Fruit fly (Drosophila melanogaster): Measurements from ENCODE around the gene CG15576.

dm6 chrX:4268401-4268800 is 15.8 kb upstream of the CG15576 start, which contains the start of gene CG15572:
- TF ChIP-seq CG10348 (GFP tag; IDR thresholded peaks at IDR 0.05) (no peak), CG34367 (tag; optimal IDR thresholded peaks at IDR 0.05) (no peak), Ets98B (GFP tag; IDR thresholded peaks at IDR 0.05) (no peak), CG12605 (GFP tag; IDR thresholded peaks at IDR 0.05) (no peak), CG14655 (GFP tag; optimal IDR thresholded peaks at IDR 0.05) (no peak), D1 (tag; optimal IDR thresholded peaks at IDR 0.05) (no peak), CG4496 (GFP tag; IDR thresholded peaks at IDR 0.05) (no peak), Pif1A (GFP tag; optimal IDR thresholded peaks at IDR 0.05) (no peak), fd96Ca (GFP tag; IDR thresholded peaks at IDR 0.05) (no peak), CG9948 (tag; optimal IDR thresholded peaks at IDR 0.05) (no peak), CG8301 (tag; optimal IDR thresholded peaks at IDR 0.05) (no peak), EcR (GFP tag; optimal IDR thresholded peaks at IDR 0.05) (no peak), Pif1B (GFP tag; optimal IDR thresholded peaks at IDR 0.05) (no peak), CG13204 (GFP tag; optimal IDR thresholded peaks at IDR 0.05) (no peak)
